Comparison of ENCODE assay signal across 3 fruit fly cellular contexts in the genomic region with DNA sequence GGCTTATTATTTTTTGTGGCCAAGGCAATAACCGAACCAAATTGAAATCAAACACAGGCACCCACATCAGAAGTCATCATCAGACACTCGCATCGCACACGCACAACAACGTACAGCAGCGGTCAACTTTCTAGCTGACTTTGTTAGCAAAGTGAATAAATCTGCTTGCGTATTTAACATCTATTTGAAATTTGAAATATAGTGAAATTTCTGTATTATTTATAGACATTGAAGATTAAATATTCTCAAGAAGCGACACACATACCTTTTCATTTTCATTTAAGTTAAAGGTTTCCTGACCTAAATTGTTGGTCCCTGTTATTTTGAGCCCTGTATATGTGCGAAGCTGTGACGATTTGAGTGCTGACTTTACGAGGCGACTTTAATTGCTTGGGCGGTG.
TF ChIP-seq lines count a peak whose summit lies in the region.

No protein-coding gene starts in this region.

- TF ChIP-seq CTCF in whole organism, embryonic (GFP tag; optimal IDR thresholded peaks at IDR 0.05; lab: Kevin White, UChicago): no peak

TF ChIP-seq in whole organism, embryonic, 481 proteins besides CTCF, POLR2A, EP300 and RAD21 (continues in another document):
- TF ChIP-seq croc (GFP tag; conservative IDR thresholded peaks at IDR 0.05; lab: Robert Waterston, UW) (no peak), pnt (GFP tag; optimal IDR thresholded peaks at IDR 0.05; lab: Kevin White, UChicago) (no peak), CG7839 (tag; optimal IDR thresholded peaks at IDR 0.05; lab: Kevin White, UChicago) (peak; percentile 14), shn (GFP tag; optimal IDR thresholded peaks at IDR 0.05; lab: Kevin White, UChicago) (no peak), CG9609 (GFP tag; optimal IDR thresholded peaks at IDR 0.05; lab: Kevin White, UChicago) (no peak), B-H2 (GFP tag; optimal IDR thresholded peaks at IDR 0.05; lab: Kevin White, UChicago) (no peak), Fer2 (tag; optimal IDR thresholded peaks at IDR 0.05; lab: Kevin White, UChicago) (no peak), CG13624 (GFP tag; optimal IDR thresholded peaks at IDR 0.05; lab: Kevin White, UChicago) (no peak), NFAT (GFP tag; IDR thresholded peaks at IDR 0.05; lab: Robert Waterston, UW) (no peak), ato (GFP tag; IDR thresholded peaks at IDR 0.05; lab: Robert Waterston, UW; ENCODE audit: partially characterized antibody) (no peak), bowl (GFP tag; IDR thresholded peaks at IDR 0.05; lab: Robert Waterston, UW) (no peak), CG10209 (GFP tag; optimal IDR thresholded peaks at IDR 0.05; lab: Kevin White, UChicago) (no peak), MBD-R2 (GFP tag; IDR thresholded peaks at IDR 0.05; lab: Robert Waterston, UW) (no peak), nmo (GFP tag; optimal IDR thresholded peaks at IDR 0.05; lab: Kevin White, UChicago) (peak; percentile 11), esg (GFP tag; conservative IDR thresholded peaks at IDR 0.05; lab: Robert Waterston, UW) (0 out of 2 replicates have a peak, but pooled peaks have one; percentile 8), kni (GFP tag; optimal IDR thresholded peaks at IDR 0.05; lab: Kevin White, UChicago) (no peak), CG12236 (GFP tag; optimal IDR thresholded peaks at IDR 0.05; lab: Kevin White, UChicago) (no peak), CG10366 (GFP tag; IDR thresholded peaks at IDR 0.05; lab: Robert Waterston, UW) (no peak), D (optimal IDR thresholded peaks at IDR 0.05; lab: Kevin White, UChicago) (no peak), D (GFP tag; optimal IDR thresholded peaks at IDR 0.05; lab: Kevin White, UChicago) (no peak), Atf3 (GFP tag; optimal IDR thresholded peaks at IDR 0.05; lab: Kevin White, UChicago) (no peak), Fer3 (tag; optimal IDR thresholded peaks at IDR 0.05; lab: Kevin White, UChicago) (no peak), cato (GFP tag; optimal IDR thresholded peaks at IDR 0.05; lab: Kevin White, UChicago; ENCODE audit: borderline replicate concordance) (no peak), Blimp-1 (GFP tag; optimal IDR thresholded peaks at IDR 0.05; lab: Kevin White, UChicago) (no peak), oc (tag; optimal IDR thresholded peaks at IDR 0.05; lab: Kevin White, UChicago) (no peak), trem (tag; optimal IDR thresholded peaks at IDR 0.05; lab: Kevin White, UChicago) (no peak), CG2120 (GFP tag; optimal IDR thresholded peaks at IDR 0.05; lab: Kevin White, UChicago) (no peak), nerfin-1 (tag; optimal IDR thresholded peaks at IDR 0.05; lab: Kevin White, UChicago) (no peak), tio (GFP tag; optimal IDR thresholded peaks at IDR 0.05; lab: Kevin White, UChicago) (no peak), Gsc (GFP tag; IDR thresholded peaks at IDR 0.05; lab: Robert Waterston, UW) (no peak)

TF ChIP-seq in whole organism, prepupa, 60 proteins besides CTCF, POLR2A, EP300 and RAD21:
- no peak for TF ChIP-seq salr (GFP tag; optimal IDR thresholded peaks at IDR 0.05; lab: Kevin White, UChicago)
- TF ChIP-seq Met (GFP tag; optimal IDR thresholded peaks at IDR 0.05; lab: Kevin White, UChicago): peak; percentile 12
- no peak for TF ChIP-seq Hr4 (GFP tag; optimal IDR thresholded peaks at IDR 0.05; lab: Kevin White, UChicago)
- TF ChIP-seq svp (GFP tag; lab: Kevin White, UChicago): peak; percentile 74
- no peak for TF ChIP-seq CG11902 (GFP tag; optimal IDR thresholded peaks at IDR 0.05; lab: Kevin White, UChicago)
- no peak for TF ChIP-seq CG10631 (GFP tag; optimal IDR thresholded peaks at IDR 0.05; lab: Kevin White, UChicago)
- no peak for TF ChIP-seq Ets21C (GFP tag; optimal IDR thresholded peaks at IDR 0.05; lab: Kevin White, UChicago)
- no peak for TF ChIP-seq CG11762 (GFP tag; optimal IDR thresholded peaks at IDR 0.05; lab: Kevin White, UChicago; ENCODE audit: insufficient read depth)
- peak; percentile 64 for TF ChIP-seq Eip78C (GFP tag; lab: Kevin White, UChicago)

TF ChIP-seq in whole organism, pupa, 21 proteins besides CTCF, POLR2A, EP300 and RAD21:
- TF ChIP-seq CG8159 (tag; optimal IDR thresholded peaks at IDR 0.05; lab: Kevin White, UChicago) (peak; percentile 23), CG13204 (GFP tag; optimal IDR thresholded peaks at IDR 0.05; lab: Kevin White, UChicago) (no peak)
